Fruit fly (Drosophila melanogaster) whole organism, embryonic: ENCODE results near the gene mRpS26.

ENCODE experiments used
- ATbp ChIP-seq: fragments of 200-800 bp; sonication (Bioruptor generic); optimal IDR thresholded peaks from 2 replicates; lab custom pipeline; 2017; ENCODE audit warnings: missing biosample characterization, mild to moderate bottlenecking, missing genetic modification characterization, missing genetic modification reagents
- Antp ChIP-seq: fragments of 200-800 bp; sonication (Bioruptor generic); optimal IDR thresholded peaks from 3 replicates; lab custom pipeline; 2016; ENCODE audit warnings: missing biosample characterization, missing genetic modification characterization
- Blimp-1 ChIP-seq: fragments of 200-800 bp; sonication (Bioruptor generic); optimal IDR thresholded peaks from 3 replicates; lab custom pipeline; 2018; ENCODE audit warnings: missing biosample characterization, missing genetic modification characterization, mild to moderate bottlenecking, moderate library complexity, missing genetic modification reagents
- CG10209 ChIP-seq: fragments of 200-800 bp; sonication (Bioruptor generic); optimal IDR thresholded peaks from 3 replicates; lab custom pipeline; 2017; ENCODE audit warnings: missing biosample characterization, mild to moderate bottlenecking, missing genetic modification characterization, missing genetic modification reagents
- CG11695 ChIP-seq: fragments of 200-800 bp; sonication (Bioruptor generic); IDR thresholded peaks from 3 replicates; pipeline ENCODE4 v1.3.6; 2022; ENCODE audit warnings: missing biosample characterization, missing genetic modification characterization
- CG13894 ChIP-seq: fragments of 200-800 bp; sonication (Bioruptor generic); optimal IDR thresholded peaks from 3 replicates; lab custom pipeline; 2018; ENCODE audit warnings: missing biosample characterization, mild to moderate bottlenecking, missing genetic modification characterization, moderate library complexity
- CG15011 ChIP-seq: fragments of 200-800 bp; sonication (Bioruptor generic); optimal IDR thresholded peaks from 3 replicates; lab custom pipeline; 2018; ENCODE audit warnings: missing biosample characterization, mild to moderate bottlenecking, missing genetic modification characterization
- CG2678 ChIP-seq: fragments of 200-800 bp; sonication (Bioruptor generic); optimal IDR thresholded peaks from 3 replicates; lab custom pipeline; 2019; ENCODE audit warnings: missing biosample characterization, mild to moderate bottlenecking, missing genetic modification characterization, moderate library complexity
- CG2875 ChIP-seq: fragments of 200-800 bp; sonication (Bioruptor generic); optimal IDR thresholded peaks from 2 replicates; lab custom pipeline; 2017; ENCODE audit warnings: missing biosample characterization, mild to moderate bottlenecking, missing genetic modification characterization, missing genetic modification reagents
- CG30403 ChIP-seq: fragments of 200-800 bp; sonication (Bioruptor generic); optimal IDR thresholded peaks from 3 replicates; lab custom pipeline; 2016; ENCODE audit warnings: missing biosample characterization, missing genetic modification characterization
- CG31365 ChIP-seq: fragments of 200-800 bp; sonication (Bioruptor generic); optimal IDR thresholded peaks from 2 replicates; lab custom pipeline; 2018; ENCODE audit warnings: missing biosample characterization, mild to moderate bottlenecking, missing genetic modification characterization
- CG4730 ChIP-seq: fragments of 200-800 bp; sonication (Bioruptor generic); IDR thresholded peaks from 2 replicates; pipeline ENCODE4 v1.3.6; 2022; ENCODE audit warnings: missing biosample characterization, missing genetic modification characterization
- CG6791 ChIP-seq: fragments of 200-800 bp; sonication (Bioruptor generic); IDR thresholded peaks from 3 replicates; pipeline ENCODE4 v1.3.6; 2022; ENCODE audit warnings: missing biosample characterization, missing genetic modification characterization; ENCODE audit not compliant: partially characterized antibody
- CG6813 ChIP-seq: fragments of 200-800 bp; sonication (Bioruptor generic); optimal IDR thresholded peaks from 2 replicates; lab custom pipeline; 2017; ENCODE audit warnings: missing biosample characterization, missing genetic modification characterization, mild to moderate bottlenecking, moderate library complexity, missing genetic modification reagents
- CG7786 ChIP-seq: fragments of 200-800 bp; sonication (Bioruptor generic); optimal IDR thresholded peaks from 2 replicates; lab custom pipeline; 2016; ENCODE audit warnings: missing biosample characterization, missing genetic modification characterization
- CkIIα-i1 ChIP-seq: fragments of 200-800 bp; sonication (Bioruptor generic); IDR thresholded peaks from 2 replicates; pipeline ENCODE4 v1.3.6; 2022; ENCODE audit warnings: missing biosample characterization, missing genetic modification characterization
- E2f2 ChIP-seq: fragments of 200-800 bp; sonication (Bioruptor generic); IDR thresholded peaks from 2 replicates; pipeline ENCODE4 v1.3.6; 2022; ENCODE audit warnings: missing biosample characterization, missing genetic modification characterization
- Hmr ChIP-seq: fragments of 200-800 bp; sonication (Bioruptor generic); optimal IDR thresholded peaks from 3 replicates; lab custom pipeline; 2017; ENCODE audit warnings: mild to moderate bottlenecking, missing biosample characterization, missing genetic modification reagents, missing genetic modification characterization
- Med ChIP-seq: fragments of 200-800 bp; sonication (Bioruptor generic); peaks from one replicate; lab custom pipeline; 2016; ENCODE audit warnings: missing biosample characterization, missing genetic modification characterization, mild to moderate bottlenecking, inconsistent platforms, moderate library complexity
- PHDP ChIP-seq: fragments of 200-800 bp; sonication (Bioruptor generic); optimal IDR thresholded peaks from 3 replicates; lab custom pipeline; 2018; ENCODE audit warnings: missing biosample characterization, mild to moderate bottlenecking, missing genetic modification characterization, moderate library complexity
- Sox100B ChIP-seq: fragments of 200-800 bp; sonication (Bioruptor generic); optimal IDR thresholded peaks from 3 replicates; lab custom pipeline; 2018; ENCODE audit warnings: missing biosample characterization, mild to moderate bottlenecking, missing genetic modification characterization
- Sry-δ ChIP-seq: fragments of 200-800 bp; sonication (Bioruptor generic); optimal IDR thresholded peaks from 2 replicates; lab custom pipeline; 2016; ENCODE audit warnings: missing biosample characterization, missing genetic modification characterization
- Ssrp ChIP-seq: fragments of 200-800 bp; sonication (Bioruptor generic); optimal IDR thresholded peaks from 2 replicates; lab custom pipeline; 2018; ENCODE audit warnings: missing biosample characterization, mild to moderate bottlenecking, missing genetic modification characterization, moderate library complexity
- Xrp1 ChIP-seq: fragments of 200-800 bp; sonication (Bioruptor generic); IDR thresholded peaks from 2 replicates; pipeline ENCODE4 v1.3.6; 2022; ENCODE audit warnings: missing biosample characterization, missing genetic modification characterization
- YL-1 ChIP-seq: fragments of 200-800 bp; sonication (Bioruptor generic); optimal IDR thresholded peaks from 3 replicates; lab custom pipeline; 2017; ENCODE audit warnings: missing biosample characterization, mild to moderate bottlenecking, missing genetic modification characterization
- bowl ChIP-seq: fragments of 200-800 bp; sonication (Bioruptor generic); IDR thresholded peaks from 2 replicates; pipeline ENCODE4 v1.3.6; 2022; ENCODE audit warnings: missing biosample characterization, missing genetic modification characterization
- caup ChIP-seq: fragments of 200-800 bp; sonication (Bioruptor generic); optimal IDR thresholded peaks from 3 replicates; lab custom pipeline; 2017; ENCODE audit warnings: missing biosample characterization, mild to moderate bottlenecking, missing genetic modification characterization, moderate library complexity; ENCODE audit not compliant: severe bottlenecking
- ci ChIP-seq: fragments of 200-800 bp; sonication (Bioruptor generic); IDR thresholded peaks from 3 replicates; pipeline ENCODE4 v1.3.6; 2022; ENCODE audit warnings: missing biosample characterization, missing genetic modification characterization
- dmrt99B ChIP-seq: fragments of 200-800 bp; sonication (Bioruptor generic); optimal IDR thresholded peaks from 2 replicates; lab custom pipeline; 2018; ENCODE audit warnings: missing biosample characterization, mild to moderate bottlenecking, missing genetic modification characterization, moderate library complexity
- eve ChIP-seq, 2 experiments: fragments of >200 bp; optimal IDR thresholded peaks; 2 replicates each; lab custom pipeline; 2017; ENCODE audit warnings: missing biosample characterization in 2 of 2, missing genetic modification characterization in 2 of 2
- gem ChIP-seq: fragments of 200-800 bp; sonication (Bioruptor generic); optimal IDR thresholded peaks from 2 replicates; lab custom pipeline; 2019; ENCODE audit warnings: missing biosample characterization, mild to moderate bottlenecking, missing genetic modification characterization, moderate library complexity
- hth ChIP-seq: fragments of >200 bp; optimal IDR thresholded peaks from 2 replicates; lab custom pipeline; 2017; ENCODE audit warnings: inconsistent platforms
- kni ChIP-seq: fragments of 200-800 bp; sonication (Bioruptor generic); optimal IDR thresholded peaks from 3 replicates; lab custom pipeline; 2017; ENCODE audit warnings: mild to moderate bottlenecking, missing biosample characterization, missing genetic modification reagents, missing genetic modification characterization
- lab ChIP-seq: fragments of 200-800 bp; sonication (Bioruptor generic); optimal IDR thresholded peaks from 3 replicates; lab custom pipeline; 2017; ENCODE audit warnings: missing biosample characterization, missing genetic modification characterization, mild to moderate bottlenecking, moderate library complexity, missing genetic modification reagents
- sens ChIP-seq: fragments of 200-800 bp; sonication (Bioruptor generic); peaks from one replicate; lab custom pipeline; 2016; ENCODE audit warnings: missing biosample characterization, missing genetic modification characterization
- trh ChIP-seq: fragments of 200-800 bp; sonication (Bioruptor generic); optimal IDR thresholded peaks from 2 replicates; lab custom pipeline; 2016; ENCODE audit warnings: missing biosample characterization, missing genetic modification characterization
- twi ChIP-seq: fragments of 200-800 bp; optimal IDR thresholded peaks from 2 replicates; lab custom pipeline; 2019; ENCODE audit warnings: missing biosample characterization, mild to moderate bottlenecking, missing genetic modification characterization, moderate library complexity
- zfh1 ChIP-seq: fragments of 200-800 bp; sonication (Bioruptor generic); IDR thresholded peaks from 3 replicates; pipeline ENCODE4 v1.3.6; 2022; ENCODE audit warnings: missing biosample characterization, missing genetic modification characterization

mRpS26 gene

DNA sequence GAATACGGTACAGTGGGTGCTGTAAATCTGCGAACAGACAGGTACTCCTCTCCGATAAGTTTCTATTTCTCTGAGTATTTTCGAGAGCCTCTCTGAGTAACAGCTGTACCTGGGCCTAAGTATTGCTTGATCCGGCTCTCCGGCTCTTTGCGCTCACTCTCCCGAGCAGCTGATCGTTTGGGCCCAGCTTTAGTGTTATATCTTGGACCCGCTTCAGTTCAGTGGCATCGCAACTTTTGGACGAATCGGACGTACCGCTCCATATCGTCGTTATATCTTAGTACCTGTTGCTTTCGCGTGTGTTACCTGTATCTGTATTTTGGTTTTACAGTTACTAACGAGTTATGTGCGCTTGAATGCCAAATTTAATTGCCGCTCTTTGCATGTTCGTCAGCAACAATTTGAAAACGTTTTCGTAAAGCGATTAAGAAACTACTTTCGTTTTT is 32.8 kb downstream of the mRpS26 start, which contains the start of gene geko (continued):
- TF ChIP-seq bowl (GFP tag; lab: Robert Waterston, UW) (no peak), CG30403 (GFP tag; lab: Kevin White, UChicago) (no peak), Blimp-1 (GFP tag; lab: Kevin White, UChicago) (peak; percentile 94), Xrp1 (GFP tag; lab: Robert Waterston, UW) (0 out of 2 replicates have a peak, but pooled peaks have one; percentile 8), Sox100B (GFP tag; lab: Kevin White, UChicago) (no peak), CG4730 (GFP tag; lab: Robert Waterston, UW) (no peak), YL-1 (no peak), kni (peak; percentile 52), twi (tag; lab: Kevin White, UChicago) (no peak), CG31365 (tag; lab: Kevin White, UChicago) (no peak), hth (lab: Kevin White, UChicago) (no peak), CG6791 (GFP tag; lab: Robert Waterston, UW) (no peak), Ssrp (no peak)

dm6 chr3L:18142969-18143368 is 36.6 kb downstream of the mRpS26 start:
- TF ChIP-seq dmrt99B (tag; lab: Kevin White, UChicago) (peak; percentile 10), CG7786 (GFP tag; lab: Kevin White, UChicago) (no peak), Sry-δ (GFP tag; lab: Kevin White, UChicago) (no peak), CG6813 (GFP tag; lab: Kevin White, UChicago) (peak; percentile 23), Hmr (GFP tag; lab: Kevin White, UChicago) (peak; percentile 10), sens (peak; percentile 75), caup (GFP tag; lab: Kevin White, UChicago) (peak; percentile 31), Med (GFP tag; lab: Kevin White, UChicago) (peak; percentile 54), eve (GFP tag; optimal IDR thresholded peaks at IDR 0.05; lab: Kevin White, UChicago) (peak in 1 of 2 experiments; percentile 17), gem (no peak), Blimp-1 (GFP tag; lab: Kevin White, UChicago) (peak; percentile 29), ATbp (GFP tag; lab: Kevin White, UChicago) (peak; percentile 51), CG15011 (no peak), CG10209 (peak; percentile 1), E2f2 (peak; percentile 17; the same call in 1 of the 2 replicates), ci (GFP tag; lab: Robert Waterston, UW) (0 out of 3 replicates have a peak, but pooled peaks have one; percentile 11), CG11695 (GFP tag; lab: Robert Waterston, UW) (no peak), CG2678 (tag; lab: Kevin White, UChicago) (peak; percentile 11), CG2875 (GFP tag; lab: Kevin White, UChicago) (peak; percentile 13), lab (GFP tag; lab: Kevin White, UChicago) (peak; percentile 42), CkIIα-i1 (GFP tag; lab: Robert Waterston, UW) (no peak), zfh1 (GFP tag; lab: Robert Waterston, UW) (0 out of 3 replicates have a peak, but pooled peaks have one; percentile 13), trh (GFP tag; lab: Kevin White, UChicago) (no peak), CG13894 (peak; percentile 68), PHDP (tag; lab: Kevin White, UChicago) (peak; percentile 7), Antp (GFP tag; lab: Kevin White, UChicago) (no peak)
